Fruit fly (Drosophila melanogaster): ENCODE measurements around the gene Ilp8.

Ilp8 gene

DNA sequence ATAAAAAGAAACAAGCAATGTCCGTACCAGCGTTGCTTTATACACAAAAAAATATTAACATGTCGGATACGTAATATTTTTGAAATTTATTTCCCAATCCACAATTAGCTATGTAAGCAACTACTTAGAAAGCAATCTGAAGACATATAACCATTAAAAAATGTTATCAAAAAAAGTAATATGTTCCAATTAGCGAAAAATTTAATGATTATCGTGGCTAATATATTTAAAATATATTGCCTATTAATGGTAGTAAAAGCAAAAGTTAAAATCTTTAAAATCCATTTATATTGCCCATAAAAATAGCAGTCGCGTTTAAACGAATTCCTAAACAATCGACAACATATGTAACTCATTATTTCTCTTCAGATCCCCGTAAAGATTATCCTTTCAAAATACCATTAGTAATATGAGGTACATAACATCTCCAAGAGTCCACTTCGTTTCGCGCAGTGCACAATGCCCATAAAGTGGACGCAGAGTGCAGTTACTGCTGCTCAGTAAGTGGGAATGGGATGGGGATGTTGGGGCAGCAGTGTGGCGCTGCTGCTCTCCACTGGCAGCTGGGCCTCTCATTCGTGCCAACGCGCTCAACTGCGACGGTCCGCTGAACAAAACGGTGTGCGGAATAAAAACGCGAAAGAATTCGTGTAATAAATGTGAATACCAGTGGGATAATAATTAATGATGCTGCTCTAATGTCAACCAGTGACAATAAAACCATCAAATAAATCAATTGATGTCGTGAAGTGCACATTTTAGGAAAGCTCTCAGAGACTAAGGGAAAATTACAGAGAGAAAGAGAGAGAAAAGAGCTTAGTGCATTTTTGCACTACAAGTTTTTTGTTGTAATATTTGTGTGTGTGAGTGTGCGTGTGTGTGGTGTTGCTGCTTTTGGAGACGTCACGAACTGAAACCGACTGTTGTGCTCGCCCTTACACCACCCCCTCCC is 45.5 kb downstream of the Ilp8 start (continued):
- peak; percentile 57 for TF ChIP-seq CG1602 (GFP tag; optimal IDR thresholded peaks at IDR 0.05)
- peak; percentile 29 for TF ChIP-seq Chrac-16 (GFP tag; optimal IDR thresholded peaks at IDR 0.05)
- no peak for TF ChIP-seq MESR4 (GFP tag; optimal IDR thresholded peaks at IDR 0.05)
- no peak for TF ChIP-seq CG30020 (tag; optimal IDR thresholded peaks at IDR 0.05)
- peak; percentile 46 for TF ChIP-seq CG1603 (tag; optimal IDR thresholded peaks at IDR 0.05)
- TF ChIP-seq psq (GFP tag; optimal IDR thresholded peaks at IDR 0.05), result no peak
- no peak for TF ChIP-seq wor (GFP tag; IDR thresholded peaks at IDR 0.05)
- no peak for TF ChIP-seq cato (GFP tag; optimal IDR thresholded peaks at IDR 0.05; ENCODE audit: borderline replicate concordance)
- TF ChIP-seq z (GFP tag; IDR thresholded peaks at IDR 0.05), result peak; percentile 43; the same call in 1 of the 3 replicates
- TF ChIP-seq Spps (tag; optimal IDR thresholded peaks at IDR 0.05), result no peak
- 0 out of 2 replicates have a peak, but pooled peaks have one; percentile 37 for TF ChIP-seq ham (GFP tag; IDR thresholded peaks at IDR 0.05)
- TF ChIP-seq Blimp-1 (GFP tag; optimal IDR thresholded peaks at IDR 0.05), result no peak
- no peak for TF ChIP-seq CG34224 (GFP tag; IDR thresholded peaks at IDR 0.05; ENCODE audit: partially characterized antibody)
- peak; percentile 38 for TF ChIP-seq kay (GFP tag; optimal IDR thresholded peaks at IDR 0.05)
- no peak for TF ChIP-seq toy (GFP tag; IDR thresholded peaks at IDR 0.05)
- no peak for TF ChIP-seq CG7963 (GFP tag; IDR thresholded peaks at IDR 0.05; ENCODE audit: partially characterized antibody)
- TF ChIP-seq Hsf (GFP tag; optimal IDR thresholded peaks at IDR 0.05), result peak; percentile 37
- TF ChIP-seq Sry-β (GFP tag; optimal IDR thresholded peaks at IDR 0.05), result no peak
- TF ChIP-seq mirr (GFP tag; optimal IDR thresholded peaks at IDR 0.05), result no peak
- peak; percentile 40; the same call in 1 of the 3 replicates for TF ChIP-seq CG7357 (GFP tag; IDR thresholded peaks at IDR 0.05)
- no peak for TF ChIP-seq grn (GFP tag; optimal IDR thresholded peaks at IDR 0.05)
- TF ChIP-seq CG10274 (GFP tag; optimal IDR thresholded peaks at IDR 0.05), result no peak
- no peak for TF ChIP-seq dan (GFP tag; IDR thresholded peaks at IDR 0.05)
- no peak for TF ChIP-seq Bgb (GFP tag; IDR thresholded peaks at IDR 0.05; ENCODE audit: partially characterized antibody)
- TF ChIP-seq CG2129 (GFP tag; IDR thresholded peaks at IDR 0.05; ENCODE audit: partially characterized antibody), result no peak
- no peak for TF ChIP-seq Poxn (GFP tag; IDR thresholded peaks at IDR 0.05)
- peak; percentile 27 for TF ChIP-seq CG14710 (tag; optimal IDR thresholded peaks at IDR 0.05)
- peak; percentile 61; the same call in 2 of the 4 replicates for TF ChIP-seq Gug (GFP tag; IDR thresholded peaks at IDR 0.05)
- TF ChIP-seq tll (GFP tag; optimal IDR thresholded peaks at IDR 0.05), result no peak
- no peak for TF ChIP-seq zf30C (GFP tag; optimal IDR thresholded peaks at IDR 0.05)
- no peak for TF ChIP-seq Lhr (GFP tag; optimal IDR thresholded peaks at IDR 0.05)
- TF ChIP-seq D19B (GFP tag; optimal IDR thresholded peaks at IDR 0.05), result peak; percentile 30
- peak; percentile 59 for TF ChIP-seq Xbp1 (GFP tag; optimal IDR thresholded peaks at IDR 0.05)
- TF ChIP-seq maf-S (GFP tag; optimal IDR thresholded peaks at IDR 0.05), result no peak
- peak; percentile 75 for TF ChIP-seq NFAT (GFP tag; IDR thresholded peaks at IDR 0.05)
- TF ChIP-seq CG17385 (GFP tag; optimal IDR thresholded peaks at IDR 0.05), result peak; percentile 65
- TF ChIP-seq tgo (GFP tag; IDR thresholded peaks at IDR 0.05), result peak; percentile 20; the same call in 2 of the 3 replicates
- no peak for TF ChIP-seq CG32767 (GFP tag; IDR thresholded peaks at IDR 0.05)
- no peak for TF ChIP-seq CG4730 (GFP tag; IDR thresholded peaks at IDR 0.05)
- TF ChIP-seq CG15269 (tag; optimal IDR thresholded peaks at IDR 0.05), result peak; percentile 69
- TF ChIP-seq oc (tag; optimal IDR thresholded peaks at IDR 0.05), result no peak
- TF ChIP-seq CG18476 (GFP tag; optimal IDR thresholded peaks at IDR 0.05), result peak; percentile 47
- TF ChIP-seq CG17186 (GFP tag; optimal IDR thresholded peaks at IDR 0.05), result no peak
- TF ChIP-seq CG7372 (GFP tag; IDR thresholded peaks at IDR 0.05), result 0 out of 2 replicates have a peak, but pooled peaks have one; percentile 23
- TF ChIP-seq Ssrp (tag; optimal IDR thresholded peaks at IDR 0.05), result peak; percentile 37
- peak; percentile 0 for TF ChIP-seq MTF-1 (GFP tag; optimal IDR thresholded peaks at IDR 0.05; ENCODE audit: borderline replicate concordance)
- TF ChIP-seq ems (GFP tag; optimal IDR thresholded peaks at IDR 0.05), result peak; percentile 30
- no peak for TF ChIP-seq CG8765 (GFP tag; IDR thresholded peaks at IDR 0.05)
